Worm (Caenorhabditis elegans) whole organism, mixed stage, embryonic: ENCODE results near the gene vab-9.

ENCODE experiments used
- drap-1 ChIP-seq: fragments of 200-800 bp; sonication (Bioruptor generic); optimal IDR thresholded peaks from 3 replicates; lab custom pipeline; 2018; ENCODE audit warnings: mild to moderate bottlenecking, missing genetic modification characterization, missing compliant biosample characterization
- flh-1 ChIP-seq: fragments of 200-800 bp; sonication (Bioruptor generic); optimal IDR thresholded peaks from 2 replicates; lab custom pipeline; 2018; ENCODE audit warnings: mild to moderate bottlenecking, missing genetic modification characterization, moderate library complexity, missing compliant biosample characterization
- snpc-4 ChIP-seq: fragments of 150-350 bp; optimal IDR thresholded peaks from 2 replicates; lab custom pipeline; 2014; ENCODE audit warnings: missing biosample characterization, missing genetic modification characterization

DNA sequence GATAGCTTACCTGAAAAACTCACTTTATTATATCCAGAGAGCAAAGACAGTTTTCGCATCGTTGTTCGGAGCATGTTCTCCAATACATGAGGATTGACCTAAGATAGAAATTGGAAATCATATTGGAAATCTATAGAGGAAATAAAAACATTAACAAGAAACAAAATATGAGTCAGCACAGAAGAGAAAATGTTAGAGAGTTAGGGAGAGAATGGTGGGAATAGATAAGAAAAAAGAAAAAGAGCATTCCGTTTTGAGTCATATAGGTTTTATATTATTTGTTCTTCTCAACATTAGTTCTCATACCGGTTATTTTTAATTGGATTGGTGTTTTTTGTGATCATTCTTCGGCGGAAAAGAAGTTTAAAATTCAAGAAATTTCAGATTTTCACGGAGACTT, 47.3 kb upstream of the vab-9 start, which contains the start of gene hgap-2:
- TF ChIP-seq snpc-4 (tag; lab: Kevin White, UChicago) (no peak), flh-1 (no peak), drap-1 (GFP tag; lab: Kevin White, UChicago) (no peak)
